Worm (Caenorhabditis elegans): ENCODE data around the gene F19B10.13.

F19B10.13 gene

DNA sequence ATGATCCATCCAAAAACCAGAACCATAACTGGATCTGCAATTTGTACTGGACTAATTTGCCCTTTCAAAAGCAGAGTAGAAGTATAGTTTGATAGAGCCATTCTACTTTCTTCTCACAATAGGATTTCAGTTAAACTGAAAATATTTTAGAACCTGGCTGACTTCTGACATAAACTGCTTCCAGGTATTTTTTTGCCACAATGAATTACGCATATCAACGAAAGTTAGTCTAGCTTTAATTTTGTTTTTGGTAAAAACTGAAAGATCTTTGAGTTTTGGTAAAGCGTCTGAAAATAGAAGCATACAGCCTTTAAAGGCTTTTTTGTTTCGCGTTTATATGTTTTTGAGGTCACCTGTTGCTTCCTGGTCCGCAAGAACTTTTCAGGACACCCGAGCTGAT is 28.6 kb downstream of the F19B10.13 start, which contains the start of gene srx-101:
Gene srx-101 (minus strand): TSS at position 101 of the 400 bp plus-strand sequence.
- TF ChIP-seq elt-2 (tag; optimal IDR thresholded peaks at IDR 0.05) (no peak), ceh-8 (GFP tag; optimal IDR thresholded peaks at IDR 0.05) (no peak), nhr-90 (tag; optimal IDR thresholded peaks at IDR 0.05; ENCODE audit: poor library complexity) (no peak), dsc-1 (tag; optimal IDR thresholded peaks at IDR 0.05) (no peak)

DNA sequence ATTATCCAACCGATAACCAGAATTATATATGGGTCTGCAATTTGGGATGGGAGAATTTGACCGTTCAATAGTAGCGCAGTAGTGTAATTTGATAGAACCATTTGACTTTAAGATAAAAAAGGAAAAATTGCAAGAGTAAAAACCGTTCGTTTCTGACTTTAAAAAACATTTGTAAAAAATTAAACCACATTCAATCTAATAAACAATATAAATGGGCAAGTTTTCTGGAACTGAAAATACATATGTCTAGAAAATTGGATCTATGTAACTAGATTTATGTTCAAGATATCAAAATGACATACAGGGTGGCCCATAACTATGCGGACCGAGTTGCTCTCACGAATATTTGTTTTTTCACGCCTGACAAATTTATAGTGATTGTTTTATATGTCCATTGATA is 32.6 kb downstream of the F19B10.13 start, which contains the start of gene srx-102:
Gene srx-102 (minus strand): TSS at position 101 of the 400 bp plus-strand sequence.
- no peak for TF ChIP-seq nhr-85 (tag)
- no peak for TF ChIP-seq alr-1 (tag; optimal IDR thresholded peaks at IDR 0.05; ENCODE audit: borderline replicate concordance)
- no peak for TF ChIP-seq mef-2 (tag; optimal IDR thresholded peaks at IDR 0.05)
- TF ChIP-seq fkh-10 (GFP tag; optimal IDR thresholded peaks at IDR 0.05): no peak
- TF ChIP-seq mab-9 (GFP tag; IDR thresholded peaks at IDR 0.05): no peak
- TF ChIP-seq mdl-1 (tag; optimal IDR thresholded peaks at IDR 0.05): no peak
- TF ChIP-seq dpl-1 (GFP tag; optimal IDR thresholded peaks at IDR 0.05): no peak
- no peak for TF ChIP-seq fkh-4 (tag; optimal IDR thresholded peaks at IDR 0.05; ENCODE audit: borderline replicate concordance)
- no peak for TF ChIP-seq ceh-63 (GFP tag; optimal IDR thresholded peaks at IDR 0.05)
- TF ChIP-seq xbp-1 (tag; optimal IDR thresholded peaks at IDR 0.05): no peak
- TF ChIP-seq zip-4 (GFP tag; optimal IDR thresholded peaks at IDR 0.05): no peak
- TF ChIP-seq grh-1 (GFP tag; IDR thresholded peaks at IDR 0.05): no peak
- no peak for TF ChIP-seq lin-39 (tag; optimal IDR thresholded peaks at IDR 0.05)
- no peak for TF ChIP-seq hlh-4 (tag; optimal IDR thresholded peaks at IDR 0.05)
- TF ChIP-seq sptf-1 (tag; optimal IDR thresholded peaks at IDR 0.05): no peak
- no peak for TF ChIP-seq vab-15 (tag; optimal IDR thresholded peaks at IDR 0.05)
- TF ChIP-seq unc-30 (tag; optimal IDR thresholded peaks at IDR 0.05): no peak

DNA sequence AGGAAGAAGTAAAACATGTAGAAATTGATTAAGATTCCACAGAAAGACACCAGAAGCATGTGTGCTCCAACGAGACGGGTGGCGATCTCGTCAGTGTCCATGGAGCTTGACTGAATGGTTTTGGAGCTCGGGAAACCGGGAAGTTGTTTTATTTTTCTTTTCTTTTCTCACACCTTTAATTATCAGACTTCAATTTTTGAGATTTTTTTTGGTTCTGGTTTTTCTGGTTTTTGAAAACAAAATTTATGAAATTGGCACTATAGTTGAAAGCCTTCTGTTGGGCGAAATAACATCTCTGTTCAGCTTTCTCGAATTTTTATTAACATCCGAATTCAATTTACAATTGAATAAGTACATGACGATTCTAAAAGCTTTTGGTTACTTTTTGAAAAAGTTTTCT is 37.5 kb downstream of the F19B10.13 start, which contains the start of gene srx-104:
Gene srx-104 (minus strand): TSS at position 101 of the 400 bp plus-strand sequence.
- TF ChIP-seq rnt-1 (tag; optimal IDR thresholded peaks at IDR 0.05) (no peak), alr-1 (tag; optimal IDR thresholded peaks at IDR 0.05; ENCODE audit: borderline replicate concordance) (no peak), swsn-7 (tag; optimal IDR thresholded peaks at IDR 0.05) (no peak), nhr-85 (tag) (no peak), elt-2 (tag; optimal IDR thresholded peaks at IDR 0.05) (no peak), snpc-4 (tag; optimal IDR thresholded peaks at IDR 0.05) (no peak), lin-14 (GFP tag; optimal IDR thresholded peaks at IDR 0.05) (no peak), nhr-47 (tag; optimal IDR thresholded peaks at IDR 0.05) (no peak), lsy-2 (tag; optimal IDR thresholded peaks at IDR 0.05) (no peak), nhr-28 (tag; optimal IDR thresholded peaks at IDR 0.05) (no peak), snu-23 (GFP tag; optimal IDR thresholded peaks at IDR 0.05) (no peak), hlh-4 (tag; optimal IDR thresholded peaks at IDR 0.05) (no peak), nhr-19 (GFP tag; conservative IDR thresholded peaks at IDR 0.05) (no peak), nhr-71 (tag; optimal IDR thresholded peaks at IDR 0.05) (no peak), lin-15B (tag; optimal IDR thresholded peaks at IDR 0.05) (no peak), efl-1 (optimal IDR thresholded peaks at IDR 0.05) (no peak), efl-1 (GFP tag; optimal IDR thresholded peaks at IDR 0.05 in 1 of 2) (no peak), ces-1 (GFP tag; optimal IDR thresholded peaks at IDR 0.05) (no peak), mab-9 (GFP tag; IDR thresholded peaks at IDR 0.05) (no peak), nhr-11 (tag; optimal IDR thresholded peaks at IDR 0.05) (no peak), ztf-11 (tag; optimal IDR thresholded peaks at IDR 0.05) (no peak)

ce11 chrII:3701305-3701704 is 39.2 kb downstream of the F19B10.13 start, which contains the start of gene srx-105:
Gene srx-105 (minus strand): TSS chrII:3701405.
- TF ChIP-seq fkh-8 (tag; optimal IDR thresholded peaks at IDR 0.05): no peak
- TF ChIP-seq nhr-19 (GFP tag; conservative IDR thresholded peaks at IDR 0.05): no peak
- no peak for TF ChIP-seq fkh-4 (tag; optimal IDR thresholded peaks at IDR 0.05; ENCODE audit: borderline replicate concordance)
- no peak for TF ChIP-seq grh-1 (GFP tag; IDR thresholded peaks at IDR 0.05)
- no peak for TF ChIP-seq pag-3 (tag; optimal IDR thresholded peaks at IDR 0.05; ENCODE audit: borderline replicate concordance, insufficient read depth)
- TF ChIP-seq unc-30 (tag; optimal IDR thresholded peaks at IDR 0.05): no peak
